Fruit fly (Drosophila melanogaster): ENCODE data around the gene CG31288.

CG31288 gene

DNA sequence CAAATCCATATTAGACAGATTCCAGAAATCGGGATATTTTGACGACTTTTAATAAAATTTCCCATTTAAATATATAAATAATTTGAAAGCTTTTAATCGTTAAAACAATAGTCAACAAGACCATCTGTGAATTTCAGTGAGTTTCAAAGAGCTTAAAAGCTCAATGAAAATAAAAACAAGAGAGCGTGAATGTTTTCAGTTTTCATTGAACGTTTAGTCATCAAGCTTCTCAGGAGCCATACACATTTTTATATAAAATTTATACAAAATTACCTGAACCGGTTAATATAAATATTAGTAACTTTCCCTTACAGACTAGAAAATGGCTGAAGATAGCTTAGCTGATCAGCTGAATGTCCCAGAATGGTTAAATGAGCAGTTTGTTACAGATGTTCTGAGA lies 2.9 kb upstream of the CG31288 start, which contains the start of gene CG31370:
Gene CG31370, plus strand, starts transcription at position 226 of the 400 bp plus-strand sequence.
- TF ChIP-seq CG10348 (GFP tag; IDR thresholded peaks at IDR 0.05) (no peak), fd96Ca (GFP tag; IDR thresholded peaks at IDR 0.05) (no peak), Snoo (tag; optimal IDR thresholded peaks at IDR 0.05) (no peak), rn (GFP tag; IDR thresholded peaks at IDR 0.05) (no peak), CG4496 (GFP tag; IDR thresholded peaks at IDR 0.05) (no peak), CG9948 (tag; optimal IDR thresholded peaks at IDR 0.05) (no peak), CG32121 (GFP tag; IDR thresholded peaks at IDR 0.05) (no peak)

dm6 chr3R:25300575-25300974 lies 1.2 kb upstream of the CG31288 start, which contains the start of gene CG13659:
TSS of gene CG13659 (plus strand) at chr3R:25300891.
- TF ChIP-seq Pif1B (GFP tag; optimal IDR thresholded peaks at IDR 0.05), result no peak

DNA sequence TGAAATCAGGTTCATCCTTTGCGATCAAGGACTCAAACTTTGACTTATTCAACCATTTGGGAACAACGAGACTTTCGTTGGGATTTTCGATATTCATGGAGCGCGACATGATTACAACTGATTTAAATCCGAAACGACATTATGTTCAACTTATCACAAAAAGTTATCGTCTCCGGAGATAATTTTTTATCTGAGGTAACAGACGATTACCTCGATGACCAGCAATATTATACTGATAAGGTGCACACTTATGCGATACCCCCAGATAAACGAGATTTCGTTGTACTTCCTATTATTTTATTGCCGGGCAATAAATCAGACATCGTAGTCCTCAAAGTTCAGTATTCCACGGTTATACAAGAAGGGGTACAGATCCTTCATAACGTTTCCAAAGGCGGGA lies 1.7 kb downstream of the CG31288 start, which contains the start of gene CG31097:
Gene CG31097, minus strand, starts transcription at position 101 of the 400 bp plus-strand sequence.
- no peak for TF ChIP-seq CG10348 (GFP tag; IDR thresholded peaks at IDR 0.05)
- TF ChIP-seq CG4496 (GFP tag; IDR thresholded peaks at IDR 0.05), result no peak

DNA sequence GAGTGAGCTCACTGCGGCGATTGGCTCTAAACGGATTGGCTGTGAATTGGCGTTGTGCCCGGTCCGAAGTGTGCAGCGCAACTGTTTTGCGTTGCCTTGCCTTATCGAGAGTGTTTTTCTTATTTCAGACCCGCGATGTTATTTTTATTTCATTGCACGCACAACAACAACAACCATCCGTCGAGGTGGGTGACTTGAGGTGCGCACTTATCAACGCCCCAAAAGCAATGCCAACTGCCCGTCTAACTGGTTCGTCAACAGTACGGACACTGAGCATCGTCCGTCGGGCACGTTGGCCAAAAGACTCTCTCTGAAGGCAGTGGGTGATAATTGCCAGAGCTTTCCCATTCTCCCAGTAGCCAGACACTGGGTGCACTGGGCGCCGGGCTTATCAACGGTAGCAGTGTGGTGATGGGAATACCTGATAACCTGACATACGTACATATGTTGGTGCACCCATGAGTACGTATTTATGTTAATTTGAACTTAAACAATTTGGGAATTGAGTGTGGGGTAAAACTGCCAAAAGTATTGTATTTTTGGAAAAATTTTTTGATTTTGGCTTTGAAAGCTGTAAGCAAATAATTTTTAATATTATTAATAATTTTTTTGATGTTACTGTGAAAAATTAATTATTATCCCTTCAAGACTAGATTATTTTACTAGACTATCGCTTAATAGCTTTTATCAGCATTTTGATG lies 3.9 kb downstream of the CG31288 start, which contains the start of gene CG31102:
Gene CG31102, minus strand, starts transcription at position 275 of the 701 bp plus-strand sequence.
- TF ChIP-seq CG8159 (tag; optimal IDR thresholded peaks at IDR 0.05) (no peak), EcR (GFP tag; optimal IDR thresholded peaks at IDR 0.05) (peak; percentile 63), CG32121 (GFP tag; IDR thresholded peaks at IDR 0.05) (peak; percentile 43; the same call in 1 of the 2 replicates)

dm6 chr3R:25292864-25293284 lies 6.5 kb downstream of the CG31288 start, which contains the start of gene CG31098:
TSS of gene CG31098 (minus strand) at chr3R:25292977.
- TF ChIP-seq Pif1A (GFP tag; optimal IDR thresholded peaks at IDR 0.05), result peak; percentile 10
- TF ChIP-seq Pif1B (GFP tag; optimal IDR thresholded peaks at IDR 0.05), result peak; percentile 37
- TF ChIP-seq CG14655 (GFP tag; optimal IDR thresholded peaks at IDR 0.05), result no peak

- no peak for TF ChIP-seq Ets98B (GFP tag; IDR thresholded peaks at IDR 0.05)
- TF ChIP-seq CG10348 (GFP tag; IDR thresholded peaks at IDR 0.05), result no peak
- TF ChIP-seq CG15710 (tag; optimal IDR thresholded peaks at IDR 0.05), result no peak
- no peak for TF ChIP-seq CG9948 (tag; optimal IDR thresholded peaks at IDR 0.05)
Observed at dm6 chr3R:25289589-25289988, 9.8 kb downstream of the CG31288 start, which contains the start of gene CG11893. TSS of gene CG11893 (plus strand) at chr3R:25289889.

dm6 chr3R:25287128-25287527 lies 12.2 kb downstream of the CG31288 start, which contains the start of gene CG13658:
TSS of gene CG13658 (plus strand) at chr3R:25287474.
- TF ChIP-seq CG13204 (GFP tag; optimal IDR thresholded peaks at IDR 0.05) (no peak), CG4496 (GFP tag; IDR thresholded peaks at IDR 0.05) (no peak)

- TF ChIP-seq gl (tag; optimal IDR thresholded peaks at IDR 0.05) (no peak), Pif1A (GFP tag; optimal IDR thresholded peaks at IDR 0.05) (no peak), fd96Ca (GFP tag; IDR thresholded peaks at IDR 0.05) (no peak), D1 (tag; optimal IDR thresholded peaks at IDR 0.05) (no peak), CG9948 (tag; optimal IDR thresholded peaks at IDR 0.05) (no peak), CG34367 (tag; optimal IDR thresholded peaks at IDR 0.05) (no peak), CG12605 (GFP tag; IDR thresholded peaks at IDR 0.05) (no peak), rn (GFP tag; IDR thresholded peaks at IDR 0.05) (no peak), CG13204 (GFP tag; optimal IDR thresholded peaks at IDR 0.05) (no peak), CG4496 (GFP tag; IDR thresholded peaks at IDR 0.05) (no peak), CG32121 (GFP tag; IDR thresholded peaks at IDR 0.05) (no peak), CG14655 (GFP tag; optimal IDR thresholded peaks at IDR 0.05) (no peak), Pif1B (GFP tag; optimal IDR thresholded peaks at IDR 0.05) (no peak), CG15710 (tag; optimal IDR thresholded peaks at IDR 0.05) (no peak), CG8301 (tag; optimal IDR thresholded peaks at IDR 0.05) (no peak), EcR (GFP tag; optimal IDR thresholded peaks at IDR 0.05) (no peak), CG10348 (GFP tag; IDR thresholded peaks at IDR 0.05) (no peak), CG17806 (tag; optimal IDR thresholded peaks at IDR 0.05) (no peak), Ets98B (GFP tag; IDR thresholded peaks at IDR 0.05) (no peak), CG8159 (tag; optimal IDR thresholded peaks at IDR 0.05) (no peak)
Observed at dm6 chr3R:25285173-25285572, 14.2 kb downstream of the CG31288 start, which contains the start of gene CG31104. TSS of gene CG31104 (plus strand) at chr3R:25285473.

Data from whole organism, pupa.